Fruit fly (Drosophila melanogaster): ENCODE data around the gene Kcmf1.

Gene Kcmf1

dm6 chr3R:9013765-9014380 is 836 bp downstream of the Kcmf1 start (continued):
- TF ChIP-seq amos (GFP tag; IDR thresholded peaks at IDR 0.05; ENCODE audit: partially characterized antibody) = no peak
- TF ChIP-seq CG9727 (GFP tag; optimal IDR thresholded peaks at IDR 0.05) = peak; percentile 26
- peak; percentile 1 for TF ChIP-seq MTF-1 (GFP tag; optimal IDR thresholded peaks at IDR 0.05; ENCODE audit: borderline replicate concordance)
- TF ChIP-seq ttk (GFP tag; IDR thresholded peaks at IDR 0.05) = no peak
- peak; percentile 49 for TF ChIP-seq CG13123 (GFP tag; optimal IDR thresholded peaks at IDR 0.05)
- TF ChIP-seq CG18619 (GFP tag; optimal IDR thresholded peaks at IDR 0.05) = peak; percentile 46
- TF ChIP-seq gsb (GFP tag; IDR thresholded peaks at IDR 0.05) = no peak
- TF ChIP-seq Ssrp (tag; optimal IDR thresholded peaks at IDR 0.05) = peak; percentile 3
- peak; percentile 28 for TF ChIP-seq Nf-YB (GFP tag; optimal IDR thresholded peaks at IDR 0.05)
- peak; percentile 52 for TF ChIP-seq Dek (tag; optimal IDR thresholded peaks at IDR 0.05)
- TF ChIP-seq crc (GFP tag; optimal IDR thresholded peaks at IDR 0.05) = peak; percentile 34
- peak; percentile 43 for TF ChIP-seq unpg (GFP tag; optimal IDR thresholded peaks at IDR 0.05)
- TF ChIP-seq sug (tag; optimal IDR thresholded peaks at IDR 0.05) = peak; percentile 66
- 0 out of 2 replicates have a peak, but pooled peaks have one; percentile 42 for TF ChIP-seq Xrp1 (GFP tag; IDR thresholded peaks at IDR 0.05)
- peak; percentile 22 for TF ChIP-seq Atf-2 (GFP tag; optimal IDR thresholded peaks at IDR 0.05)
- TF ChIP-seq toy (GFP tag; IDR thresholded peaks at IDR 0.05) = no peak
- peak; percentile 38 for TF ChIP-seq CG16863 (GFP tag; optimal IDR thresholded peaks at IDR 0.05)
- TF ChIP-seq bab2 (GFP tag; optimal IDR thresholded peaks at IDR 0.05) = peak; percentile 38
- no peak for TF ChIP-seq lab (GFP tag; optimal IDR thresholded peaks at IDR 0.05)
- peak; percentile 34; the same call in 1 of the 2 replicates for TF ChIP-seq CG32532 (GFP tag; IDR thresholded peaks at IDR 0.05)
- no peak for TF ChIP-seq abd-A (tag; optimal IDR thresholded peaks at IDR 0.05)
- TF ChIP-seq CG2120 (GFP tag; optimal IDR thresholded peaks at IDR 0.05) = peak; percentile 73
- TF ChIP-seq slbo (GFP tag; IDR thresholded peaks at IDR 0.05) = peak; percentile 53; the same call in 1 of the 2 replicates
- TF ChIP-seq CG8924 (tag; optimal IDR thresholded peaks at IDR 0.05) = peak; percentile 51
- peak; percentile 17 for TF ChIP-seq CG4854 (GFP tag; optimal IDR thresholded peaks at IDR 0.05)
- peak; percentile 9 for TF ChIP-seq CG2202 (tag; optimal IDR thresholded peaks at IDR 0.05)
- TF ChIP-seq CG10959 (GFP tag; IDR thresholded peaks at IDR 0.05) = no peak
- TF ChIP-seq emc (GFP tag; optimal IDR thresholded peaks at IDR 0.05) = no peak
- TF ChIP-seq CG18476 (GFP tag; optimal IDR thresholded peaks at IDR 0.05) = peak; percentile 17
- peak; percentile 27 for TF ChIP-seq CG12744 (GFP tag; optimal IDR thresholded peaks at IDR 0.05)
- TF ChIP-seq dati (GFP tag; IDR thresholded peaks at IDR 0.05) = no peak
- 0 out of 3 replicates have a peak, but pooled peaks have one; percentile 57 for TF ChIP-seq ken (GFP tag; IDR thresholded peaks at IDR 0.05)
- TF ChIP-seq CG17186 (GFP tag; optimal IDR thresholded peaks at IDR 0.05) = peak; percentile 35
- TF ChIP-seq CG17612 (GFP tag; IDR thresholded peaks at IDR 0.05) = no peak
- TF ChIP-seq jigr1 (GFP tag; IDR thresholded peaks at IDR 0.05) = no peak
- TF ChIP-seq CG30403 (GFP tag; optimal IDR thresholded peaks at IDR 0.05) = peak; percentile 50
- TF ChIP-seq Chrac-16 (GFP tag; optimal IDR thresholded peaks at IDR 0.05) = peak; percentile 51
- TF ChIP-seq CG11456 (GFP tag; IDR thresholded peaks at IDR 0.05) = 0 out of 3 replicates have a peak, but pooled peaks have one; percentile 21
- TF ChIP-seq CG1024 (GFP tag; IDR thresholded peaks at IDR 0.05) = peak; percentile 30; the same call in 1 of the 2 replicates
- TF ChIP-seq stc (GFP tag; IDR thresholded peaks at IDR 0.05) = 0 out of 2 replicates have a peak, but pooled peaks have one; percentile 38
- TF ChIP-seq CG3407 (GFP tag; optimal IDR thresholded peaks at IDR 0.05) = no peak
- peak; percentile 12 for TF ChIP-seq CG2875 (GFP tag; optimal IDR thresholded peaks at IDR 0.05)
- peak; percentile 42 for TF ChIP-seq Side (GFP tag; optimal IDR thresholded peaks at IDR 0.05)
- TF ChIP-seq tx (GFP tag; optimal IDR thresholded peaks at IDR 0.05) = peak; percentile 40
- TF ChIP-seq stwl (tag; optimal IDR thresholded peaks at IDR 0.05) = peak; percentile 50
- TF ChIP-seq kay (GFP tag; optimal IDR thresholded peaks at IDR 0.05) = peak; percentile 6
- TF ChIP-seq CG5245 (GFP tag; optimal IDR thresholded peaks at IDR 0.05) = peak; percentile 32
- TF ChIP-seq CG6765 (GFP tag; optimal IDR thresholded peaks at IDR 0.05) = peak; percentile 9
- TF ChIP-seq CG1233 (GFP tag; optimal IDR thresholded peaks at IDR 0.05) = peak; percentile 10
- TF ChIP-seq CG13624 (GFP tag; optimal IDR thresholded peaks at IDR 0.05) = peak; percentile 80
